Worm (Caenorhabditis elegans) whole organism, late embryonic: ENCODE results near the gene T22C8.6.

Experiments
- C08G9.2 ChIP-seq: sonication (generic microtip); optimal IDR thresholded peaks from 2 replicates; lab custom pipeline; 2016; ENCODE audit warnings: mild to moderate bottlenecking, missing genetic modification characterization, moderate library complexity, missing compliant biosample characterization
- K09A11.1 ChIP-seq: sonication (generic microtip); optimal IDR thresholded peaks from 2 replicates; lab custom pipeline; 2017; ENCODE audit warnings: antibody characterized with exemption, mild to moderate bottlenecking, missing genetic modification characterization, missing compliant biosample characterization; ENCODE audit not compliant: insufficient read depth
- T23F11.4 ChIP-seq: fragments of 200-800 bp; sonication (Bioruptor generic); optimal IDR thresholded peaks from 2 replicates; lab custom pipeline; 2018; ENCODE audit warnings: mild to moderate bottlenecking, missing genetic modification characterization, missing compliant biosample characterization
- ahr-1 ChIP-seq: sonication (generic microtip); optimal IDR thresholded peaks from 2 replicates; lab custom pipeline; 2016; ENCODE audit warnings: missing genetic modification characterization, missing compliant biosample characterization
- ama-1 ChIP-seq: fragments of 150-350 bp; optimal IDR thresholded peaks from 2 replicates; lab custom pipeline; 2014
- ceh-18 ChIP-seq: sonication (generic microtip); optimal IDR thresholded peaks from 2 replicates; lab custom pipeline; 2016; ENCODE audit warnings: missing genetic modification characterization, missing compliant biosample characterization
- ceh-19 ChIP-seq: fragments of 200-800 bp; sonication (Bioruptor generic); optimal IDR thresholded peaks from 2 replicates; lab custom pipeline; 2018; ENCODE audit warnings: mild to moderate bottlenecking, missing genetic modification characterization, missing compliant biosample characterization
- ceh-2 ChIP-seq: sonication (generic microtip); optimal IDR thresholded peaks from 2 replicates; lab custom pipeline; 2016; ENCODE audit warnings: missing genotype, missing genetic modification characterization, missing compliant biosample characterization
- ceh-24 ChIP-seq: sonication (generic microtip); optimal IDR thresholded peaks from 2 replicates; lab custom pipeline; 2016; ENCODE audit warnings: mild to moderate bottlenecking, missing genetic modification characterization, missing compliant biosample characterization
- ceh-30 ChIP-seq: fragments of 150-350 bp; optimal IDR thresholded peaks from 2 replicates; lab custom pipeline; 2014; ENCODE audit warnings: missing biosample characterization, missing genetic modification characterization
- ceh-31 ChIP-seq: sonication (generic microtip); optimal IDR thresholded peaks from 2 replicates; lab custom pipeline; 2016; ENCODE audit warnings: missing genetic modification characterization, missing compliant biosample characterization
- ceh-6 ChIP-seq: fragments of 200-800 bp; sonication (Bioruptor generic); optimal IDR thresholded peaks from 2 replicates; lab custom pipeline; 2018; ENCODE audit warnings: mild to moderate bottlenecking, missing genetic modification characterization, missing compliant biosample characterization
- che-1 ChIP-seq: sonication (generic microtip); optimal IDR thresholded peaks from 2 replicates; lab custom pipeline; 2016; ENCODE audit warnings: mild to moderate bottlenecking, missing genetic modification characterization, missing compliant biosample characterization
- dmd-4 ChIP-seq: sonication (generic microtip); optimal IDR thresholded peaks from 2 replicates; lab custom pipeline; 2016; ENCODE audit warnings: borderline replicate concordance, missing genetic modification characterization, missing compliant biosample characterization
- dve-1 ChIP-seq: sonication (generic microtip); optimal IDR thresholded peaks from 2 replicates; lab custom pipeline; 2017; ENCODE audit warnings: antibody characterized with exemption, mild to moderate bottlenecking, missing genetic modification characterization, missing compliant biosample characterization
- elt-2 ChIP-seq: sonication (generic microtip); optimal IDR thresholded peaks from 2 replicates; lab custom pipeline; 2016; ENCODE audit warnings: missing genetic modification reagents, missing genetic modification characterization, missing compliant biosample characterization
- eyg-1 ChIP-seq: sonication (generic microtip); optimal IDR thresholded peaks from 2 replicates; lab custom pipeline; 2016; ENCODE audit warnings: missing genotype, missing genetic modification characterization, missing compliant biosample characterization
- fkh-6 ChIP-seq: sonication (generic microtip); optimal IDR thresholded peaks from 2 replicates; lab custom pipeline; 2016; ENCODE audit warnings: missing genetic modification characterization, missing compliant biosample characterization
- gmeb-2 ChIP-seq: sonication (generic microtip); optimal IDR thresholded peaks from 2 replicates; lab custom pipeline; 2016; ENCODE audit warnings: missing genetic modification characterization, inconsistent platforms, missing compliant biosample characterization
- hlh-13 ChIP-seq: fragments of 200-800 bp; sonication (Bioruptor generic); optimal IDR thresholded peaks from 2 replicates; lab custom pipeline; 2018; ENCODE audit warnings: mild to moderate bottlenecking, missing genetic modification characterization, missing compliant biosample characterization
- hlh-15 ChIP-seq: sonication (generic microtip); optimal IDR thresholded peaks from 2 replicates; lab custom pipeline; 2016; ENCODE audit warnings: missing genetic modification characterization, missing compliant biosample characterization
- hlh-30 ChIP-seq: sonication (generic microtip); optimal IDR thresholded peaks from 2 replicates; lab custom pipeline; 2017; ENCODE audit warnings: antibody characterized with exemption, missing genetic modification characterization, missing compliant biosample characterization; ENCODE audit not compliant: insufficient read depth
- hlh-6 ChIP-seq: sonication (generic microtip); optimal IDR thresholded peaks from 2 replicates; lab custom pipeline; 2016; ENCODE audit warnings: missing genotype, missing genetic modification characterization, missing compliant biosample characterization
- mec-3 ChIP-seq: sonication (generic microtip); optimal IDR thresholded peaks from 2 replicates; lab custom pipeline; 2016; ENCODE audit warnings: borderline replicate concordance, missing genetic modification characterization, missing compliant biosample characterization
- nfya-1 ChIP-seq: sonication (generic microtip); optimal IDR thresholded peaks from 2 replicates; lab custom pipeline; 2017; ENCODE audit warnings: missing genetic modification characterization, mild to moderate bottlenecking, missing compliant biosample characterization, antibody characterized with exemption, moderate library complexity
- npax-4 ChIP-seq: sonication (generic microtip); optimal IDR thresholded peaks from 2 replicates; lab custom pipeline; 2016; ENCODE audit warnings: missing genetic modification characterization, missing compliant biosample characterization
- pag-3 ChIP-seq: sonication (generic microtip); optimal IDR thresholded peaks from 2 replicates; lab custom pipeline; 2016; ENCODE audit warnings: missing compliant biosample characterization, missing genetic modification characterization, borderline replicate concordance
- pat-9 ChIP-seq: fragments of 200-800 bp; sonication (Bioruptor generic); optimal IDR thresholded peaks from 2 replicates; lab custom pipeline; 2018; ENCODE audit warnings: mild to moderate bottlenecking, missing genetic modification characterization, moderate library complexity, missing compliant biosample characterization
- pax-1 ChIP-seq: fragments of 150-350 bp; optimal IDR thresholded peaks from 2 replicates; lab custom pipeline; 2014; ENCODE audit warnings: missing biosample characterization, missing genetic modification characterization
- pha-2 ChIP-seq: sonication (generic microtip); optimal IDR thresholded peaks from 2 replicates; lab custom pipeline; 2017; ENCODE audit warnings: mild to moderate bottlenecking, missing genetic modification characterization, missing compliant biosample characterization
- pqm-1 ChIP-seq: sonication (generic microtip); optimal IDR thresholded peaks from 2 replicates; lab custom pipeline; 2016; ENCODE audit warnings: missing genetic modification characterization, missing compliant biosample characterization
- pros-1 ChIP-seq: fragments of 150-350 bp; optimal IDR thresholded peaks from 2 replicates; lab custom pipeline; 2014; ENCODE audit warnings: missing biosample characterization, missing genetic modification reagents, missing genetic modification characterization
- rnt-1 ChIP-seq: sonication (generic microtip); optimal IDR thresholded peaks from 2 replicates; lab custom pipeline; 2016; ENCODE audit warnings: missing genetic modification characterization, missing compliant biosample characterization
- sox-4 ChIP-seq: sonication (generic microtip); optimal IDR thresholded peaks from 2 replicates; lab custom pipeline; 2017; ENCODE audit warnings: mild to moderate bottlenecking, missing genetic modification characterization, inconsistent platforms, missing compliant biosample characterization
- tbx-7 ChIP-seq: sonication (generic microtip); optimal IDR thresholded peaks from 2 replicates; lab custom pipeline; 2016; ENCODE audit warnings: missing genotype, missing genetic modification characterization, missing compliant biosample characterization
- unc-3 ChIP-seq, 2 experiments: fragments of 200-800 bp in 1 of 2; sonication (Bioruptor generic) in 1 of 2; sonication (generic microtip) in 1 of 2; conservative IDR thresholded peaks in 1 of 2; optimal IDR thresholded peaks in 1 of 2; 2 replicates each; pipeline versions ENCODE4 v1.3.6 to Lab custom; 2016 to 2022; ENCODE audit warnings: missing compliant biosample characterization in 2 of 2, missing genetic modification characterization in 2 of 2, missing genetic modification reagents in 1 of 2
- unc-42 ChIP-seq: sonication (generic microtip); optimal IDR thresholded peaks from 2 replicates; lab custom pipeline; 2016; ENCODE audit warnings: missing genotype, missing genetic modification characterization, missing compliant biosample characterization
- unc-55 ChIP-seq: sonication (generic microtip); optimal IDR thresholded peaks from 2 replicates; lab custom pipeline; 2017; ENCODE audit warnings: missing biosample characterization, missing genetic modification reagents, missing genetic modification characterization
- zip-5 ChIP-seq: sonication (generic microtip); optimal IDR thresholded peaks from 2 replicates; lab custom pipeline; 2016; ENCODE audit warnings: missing genetic modification characterization, missing compliant biosample characterization
- ztf-16 ChIP-seq: sonication (generic microtip); optimal IDR thresholded peaks from 2 replicates; lab custom pipeline; 2017; ENCODE audit warnings: missing genetic modification characterization, missing compliant biosample characterization

Gene T22C8.6

ce11 chrII:8625163-8625562 is 4.9 kb downstream of the T22C8.6 start, which contains the start of gene sptf-2:
Gene sptf-2, plus strand, starts transcription at chrII:8625459.
- peak; percentile 93 for TF ChIP-seq elt-2
- TF ChIP-seq hlh-30 = no peak

- TF ChIP-seq pha-2 (tag; lab: Kevin White, UChicago) (no peak), ceh-31 (tag; lab: Kevin White, UChicago) (no peak), ahr-1 (tag; lab: Kevin White, UChicago) (no peak), tbx-7 (tag; lab: Kevin White, UChicago) (no peak), unc-55 (GFP tag; lab: Kevin White, UChicago) (no peak), pag-3 (tag; lab: Kevin White, UChicago) (no peak), ceh-24 (tag; lab: Kevin White, UChicago) (no peak), eyg-1 (tag; lab: Kevin White, UChicago) (no peak), npax-4 (tag; lab: Kevin White, UChicago) (no peak), fkh-6 (tag; lab: Kevin White, UChicago) (no peak), pqm-1 (no peak), elt-2 (no peak), ceh-18 (tag; lab: Kevin White, UChicago) (no peak), pat-9 (tag; lab: Kevin White, UChicago) (no peak), mec-3 (tag; lab: Kevin White, UChicago) (no peak)
Observed at ce11 chrII:8623396-8623795, 6.7 kb downstream of the T22C8.6 start, which contains the start of gene T22C8.4. Gene T22C8.4, minus strand, starts transcription at chrII:8623496.

ce11 chrII:8621883-8622282 is 8.2 kb downstream of the T22C8.6 start, which contains the start of gene T22C8.3:
Gene T22C8.3, minus strand, starts transcription at chrII:8621983.
- TF ChIP-seq pros-1 (tag; lab: Kevin White, UChicago) = no peak
- TF ChIP-seq elt-2 = no peak
- no peak for TF ChIP-seq unc-3 (GFP tag; conservative IDR thresholded peaks at IDR 0.05; lab: Robert Waterston, UW)
- no peak for TF ChIP-seq unc-3 (tag; optimal IDR thresholded peaks at IDR 0.05; lab: Kevin White, UChicago)
- TF ChIP-seq T23F11.4 (GFP tag; lab: Kevin White, UChicago) = no peak
- TF ChIP-seq sox-4 (tag; lab: Kevin White, UChicago) = no peak
- TF ChIP-seq che-1 (tag; lab: Kevin White, UChicago) = no peak
- no peak for TF ChIP-seq ceh-18 (tag; lab: Kevin White, UChicago)

ce11 chrII:8617516-8617915 is 12.6 kb downstream of the T22C8.6 start, which contains the start of gene chhy-1:
Gene chhy-1, minus strand, starts transcription at chrII:8617616.
- TF ChIP-seq hlh-30 = no peak
- TF ChIP-seq hlh-13 = no peak
- no peak for TF ChIP-seq unc-42
- TF ChIP-seq nfya-1 (tag; lab: Kevin White, UChicago) = no peak
- TF ChIP-seq pax-1 (tag; lab: Kevin White, UChicago) = no peak
- TF ChIP-seq ceh-6 = no peak
- TF ChIP-seq dmd-4 = no peak
- no peak for TF ChIP-seq unc-55 (GFP tag; lab: Kevin White, UChicago)
- TF ChIP-seq K09A11.1 (tag; lab: Kevin White, UChicago) = no peak
- no peak for TF ChIP-seq C08G9.2 (tag; lab: Kevin White, UChicago)
- no peak for TF ChIP-seq ceh-18 (tag; lab: Kevin White, UChicago)
- TF ChIP-seq ceh-2 (tag; lab: Kevin White, UChicago) = no peak
- TF ChIP-seq rnt-1 = no peak

- TF ChIP-seq ama-1 (lab: Kevin White, UChicago) (no peak), dmd-4 (no peak), fkh-6 (tag; lab: Kevin White, UChicago) (no peak), gmeb-2 (no peak), unc-55 (GFP tag; lab: Kevin White, UChicago) (no peak), dve-1 (tag; lab: Kevin White, UChicago) (no peak), hlh-6 (tag; lab: Kevin White, UChicago) (no peak), hlh-15 (tag; lab: Kevin White, UChicago) (no peak), ztf-16 (tag; lab: Kevin White, UChicago) (no peak), zip-5 (no peak), ceh-30 (tag; lab: Kevin White, UChicago) (no peak), ceh-19 (GFP tag; lab: Kevin White, UChicago) (no peak)
- TF ChIP-seq, all 69 proteins: peak for 0
Observed at ce11 chrII:8616155-8616554, 13.9 kb downstream of the T22C8.6 start.
